Fruit fly (Drosophila melanogaster) S2 (cell line): ENCODE results near the gene CG11911.
A peak's percentile ranks its signal among the peaks of the same experiment; 100 is the strongest.

Experiments used
- CG8478 ChIP-seq: fragments of >200 bp; optimal IDR thresholded peaks from 2 replicates; lab custom pipeline; 2018
- CTCF ChIP-seq, 2 experiments: fragments of >200 bp; optimal IDR thresholded peaks; 2 replicates each; lab custom pipeline; 2018

DNA sequence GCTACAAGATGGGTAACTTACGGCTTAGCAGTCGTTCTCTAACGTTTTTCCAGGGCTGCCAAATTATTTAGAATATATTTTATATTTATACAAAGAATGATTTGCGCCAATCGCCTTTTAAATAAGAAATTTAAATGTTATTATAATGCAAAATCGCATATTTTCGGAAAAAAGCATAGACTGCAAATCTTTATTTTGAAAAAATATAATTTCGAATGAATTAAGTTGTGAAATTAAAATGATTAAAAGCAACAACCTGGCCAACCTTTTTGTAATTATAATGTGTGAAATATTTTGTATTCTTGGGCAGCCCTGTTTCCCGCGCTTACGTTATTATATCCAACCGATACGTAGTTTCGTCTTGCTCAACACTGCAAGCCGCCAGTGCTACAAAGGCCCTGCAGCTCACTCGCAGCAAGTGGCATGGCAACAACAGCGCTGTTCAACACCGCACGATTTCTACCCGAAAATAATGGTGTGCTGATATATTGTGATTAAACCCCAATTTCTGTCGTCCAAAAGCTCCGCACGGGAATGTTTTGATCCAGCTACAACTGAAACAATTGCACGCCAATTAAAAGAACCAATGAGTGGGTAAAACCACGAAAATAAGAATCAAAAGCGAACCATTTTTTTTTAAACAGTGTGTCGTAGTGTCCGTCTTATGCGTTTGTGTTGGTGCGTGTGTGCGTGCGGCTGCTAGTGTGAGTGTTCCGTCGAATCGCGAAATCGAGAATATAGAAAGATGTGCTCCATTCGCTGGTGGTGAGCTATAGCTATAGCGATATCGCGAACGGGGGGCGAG is 23.4 kb downstream of the CG11911 start, which contains the start of gene Pi3K21B:
- TF ChIP-seq CTCF (optimal IDR thresholded peaks at IDR 0.05; lab: Kevin White, UChicago) (peak; percentile 1 to 12), CG8478 (lab: Kevin White, UChicago) (no peak)
